Worm (Caenorhabditis elegans): ENCODE measurements around the gene F28H7.2.

Gene F28H7.2

ce11 chrV:10715158-10716152 lies 32.2 kb upstream of the F28H7.2 start (continued):
- no peak for TF ChIP-seq him-1 (tag; optimal IDR thresholded peaks at IDR 0.05)
- TF ChIP-seq lin-26 (GFP tag; IDR thresholded peaks at IDR 0.05), result peak; percentile 80; the same call in 1 of the 2 replicates
- no peak for TF ChIP-seq lsl-1 (GFP tag; optimal IDR thresholded peaks at IDR 0.05)
- no peak for TF ChIP-seq dpff-1 (tag; optimal IDR thresholded peaks at IDR 0.05)
- no peak for TF ChIP-seq bed-2 (GFP tag; IDR thresholded peaks at IDR 0.05)
- TF ChIP-seq F37B4.10 (GFP tag; IDR thresholded peaks at IDR 0.05), result 0 out of 2 replicates have a peak, but pooled peaks have one; percentile 10
- TF ChIP-seq B0261.1 (tag; optimal IDR thresholded peaks at IDR 0.05), result no peak
- no peak for TF ChIP-seq snpc-1.3 (tag; optimal IDR thresholded peaks at IDR 0.05; ENCODE audit: insufficient read depth)
- no peak for TF ChIP-seq lsy-27 (tag; optimal IDR thresholded peaks at IDR 0.05; ENCODE audit: borderline replicate concordance, insufficient read depth)
- TF ChIP-seq Y53F4B.3 (GFP tag; IDR thresholded peaks at IDR 0.05), result no peak
- no peak for TF ChIP-seq nhr-90 (tag; optimal IDR thresholded peaks at IDR 0.05)
- no peak for TF ChIP-seq ceh-91 (GFP tag; IDR thresholded peaks at IDR 0.05)
- TF ChIP-seq let-607 (tag; optimal IDR thresholded peaks at IDR 0.05), result no peak
- TF ChIP-seq dox-1 (GFP tag; IDR thresholded peaks at IDR 0.05), result peak; percentile 86
- no peak; the same call in 1 of the 2 replicates for TF ChIP-seq madf-3 (GFP tag; IDR thresholded peaks at IDR 0.05)
- TF ChIP-seq unc-130 (GFP tag; optimal IDR thresholded peaks at IDR 0.05), result no peak
- TF ChIP-seq snpc-1.1 (tag; optimal IDR thresholded peaks at IDR 0.05; ENCODE audit: insufficient read depth), result no peak
- no peak for TF ChIP-seq rec-8 (tag; optimal IDR thresholded peaks at IDR 0.05)
- TF ChIP-seq rpc-1 (optimal IDR thresholded peaks at IDR 0.05), result no peak
- no peak for TF ChIP-seq rpc-1 (tag; optimal IDR thresholded peaks at IDR 0.05)
- no peak for TF ChIP-seq ets-4 (GFP tag; optimal IDR thresholded peaks at IDR 0.05)
- no peak for TF ChIP-seq D2030.7 (GFP tag; IDR thresholded peaks at IDR 0.05)
- TF ChIP-seq attf-5 (GFP tag; optimal IDR thresholded peaks at IDR 0.05), result peak; percentile 78
- no peak for TF ChIP-seq hrde-1 (tag; optimal IDR thresholded peaks at IDR 0.05; ENCODE audit: borderline replicate concordance)
- TF ChIP-seq ztf-3 (GFP tag; optimal IDR thresholded peaks at IDR 0.05), result peak; percentile 70
- peak; percentile 96 for TF ChIP-seq somi-1 (GFP tag; optimal IDR thresholded peaks at IDR 0.05)
- TF ChIP-seq F49E8.2 (tag; optimal IDR thresholded peaks at IDR 0.05; ENCODE audit: insufficient read depth), result no peak
- TF ChIP-seq ztf-28 (GFP tag; IDR thresholded peaks at IDR 0.05), result no peak
- peak; percentile 29 for TF ChIP-seq tlf-1 (GFP tag; optimal IDR thresholded peaks at IDR 0.05)
- TF ChIP-seq B0336.3 (GFP tag; IDR thresholded peaks at IDR 0.05), result peak; percentile 92
- no peak for TF ChIP-seq die-1 (tag; optimal IDR thresholded peaks at IDR 0.05)
- TF ChIP-seq mes-4 (tag; optimal IDR thresholded peaks at IDR 0.05), result no peak
- peak; percentile 12 for TF ChIP-seq ztf-18 (tag; optimal IDR thresholded peaks at IDR 0.05)
- TF ChIP-seq unc-62 (GFP tag; optimal IDR thresholded peaks at IDR 0.05), result peak; percentile 68

- TF ChIP-seq die-1 (tag; optimal IDR thresholded peaks at IDR 0.05) (no peak), ccch-3 (GFP tag; optimal IDR thresholded peaks at IDR 0.05) (no peak), dpl-1 (GFP tag; optimal IDR thresholded peaks at IDR 0.05) (no peak), lir-1 (GFP tag; conservative IDR thresholded peaks at IDR 0.05) (no peak), repo-1 (tag; optimal IDR thresholded peaks at IDR 0.05) (no peak), fkh-3 (tag; optimal IDR thresholded peaks at IDR 0.05) (no peak), sea-2 (GFP tag; IDR thresholded peaks at IDR 0.05) (no peak), zfh-2 (GFP tag; conservative IDR thresholded peaks at IDR 0.05) (peak; percentile 82), F57C9.4 (tag; optimal IDR thresholded peaks at IDR 0.05) (no peak), aptf-3 (GFP tag; IDR thresholded peaks at IDR 0.05) (no peak), lin-40 (tag; optimal IDR thresholded peaks at IDR 0.05) (no peak), lin-26 (GFP tag; IDR thresholded peaks at IDR 0.05) (peak; percentile 45; the same call in 1 of the 2 replicates), dpff-1 (tag; optimal IDR thresholded peaks at IDR 0.05) (no peak), let-607 (tag; optimal IDR thresholded peaks at IDR 0.05) (no peak), ceh-91 (GFP tag; IDR thresholded peaks at IDR 0.05) (no peak)
These were observed 30.6 kb upstream of the F28H7.2 start for ce11 chrV:10716865-10717713.
